Worm (Caenorhabditis elegans) whole organism, midembryonic: ENCODE results near the gene R07E5.6.
"Not testable (repeated sequence)": the region's sequence is repeated elsewhere in the genome, so short reads cannot be mapped to it uniquely, and the experiment has no call there.

Source experiments
- cog-1 ChIP-seq: sonication (generic microtip); optimal IDR thresholded peaks from 2 replicates; lab custom pipeline; 2016; ENCODE audit warnings: missing genetic modification characterization, missing compliant biosample characterization
- flt-1 ChIP-seq: fragments of 200-800 bp; sonication (Bioruptor generic); IDR thresholded peaks from 2 replicates; pipeline ENCODE4 v1.3.6; 2022; ENCODE audit warnings: missing genetic modification characterization, missing compliant biosample characterization
- klf-2 ChIP-seq: fragments of 200-800 bp; sonication (Bioruptor generic); conservative IDR thresholded peaks from 2 replicates; pipeline ENCODE4 v1.3.6; 2022; ENCODE audit warnings: missing genetic modification reagents, missing genetic modification characterization, missing compliant biosample characterization
- med-1 ChIP-seq: sonication (generic microtip); optimal IDR thresholded peaks from 2 replicates; lab custom pipeline; 2017; ENCODE audit warnings: missing genetic modification characterization, mild to moderate bottlenecking, missing compliant biosample characterization, antibody characterized with exemption, missing genetic modification reagents; ENCODE audit not compliant: insufficient read depth
- ref-1 ChIP-seq: fragments of 200-800 bp; sonication (Bioruptor generic); conservative IDR thresholded peaks from 2 replicates; pipeline ENCODE4 v1.3.6; 2022; ENCODE audit warnings: missing genetic modification reagents, missing genetic modification characterization, missing compliant biosample characterization
- ztf-23 ChIP-seq: fragments of 200-800 bp; sonication (Bioruptor generic); IDR thresholded peaks from 2 replicates; pipeline ENCODE4 v1.3.6; 2022; ENCODE audit warnings: missing genetic modification reagents, missing genetic modification characterization, missing compliant biosample characterization
- ztf-29 ChIP-seq: fragments of 200-800 bp; sonication (Bioruptor generic); IDR thresholded peaks from 2 replicates; pipeline ENCODE4 v1.3.6; 2022; ENCODE audit warnings: missing genetic modification reagents, missing genetic modification characterization, missing compliant biosample characterization

DNA sequence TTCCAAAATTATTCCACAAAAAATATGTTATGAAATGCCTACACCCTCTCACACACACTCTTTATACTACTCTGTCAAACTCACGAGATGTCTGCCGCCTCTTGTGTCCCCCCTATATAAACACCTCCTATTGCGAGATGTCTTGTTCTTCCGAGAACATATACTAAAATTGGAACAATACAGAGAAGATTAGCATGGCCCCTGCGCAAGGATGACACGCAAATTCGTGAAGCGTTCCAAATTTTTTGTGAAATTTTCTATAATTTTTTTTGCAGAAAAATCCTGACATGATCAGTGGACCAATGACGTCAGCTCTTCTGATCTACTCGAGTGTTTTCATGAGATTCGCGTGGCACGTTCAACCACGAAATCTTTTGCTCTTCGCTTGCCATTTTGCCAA, 15.5 kb downstream of the R07E5.6 start:
- TF ChIP-seq flt-1 (GFP tag; lab: Robert Waterston, UW) (peak; percentile 84), ref-1 (peak; percentile 64), ztf-23 (peak; percentile 77), klf-2 (GFP tag; lab: Robert Waterston, UW) (peak; percentile 68)
- not testable (repeated sequence) for TF ChIP-seq cog-1 (tag; lab: Kevin White, UChicago); med-1 (GFP tag; lab: Kevin White, UChicago); ztf-29 (GFP tag; lab: Robert Waterston, UW)
